Fruit fly (Drosophila melanogaster) S2 (cell line): ENCODE results near the gene Esyt2.

ENCODE experiments used
- CG8478 ChIP-seq: fragments of >200 bp; optimal IDR thresholded peaks from 2 replicates; lab custom pipeline; 2018
- CTCF ChIP-seq, 2 experiments: fragments of >200 bp; optimal IDR thresholded peaks; 2 replicates each; lab custom pipeline; 2018

DNA sequence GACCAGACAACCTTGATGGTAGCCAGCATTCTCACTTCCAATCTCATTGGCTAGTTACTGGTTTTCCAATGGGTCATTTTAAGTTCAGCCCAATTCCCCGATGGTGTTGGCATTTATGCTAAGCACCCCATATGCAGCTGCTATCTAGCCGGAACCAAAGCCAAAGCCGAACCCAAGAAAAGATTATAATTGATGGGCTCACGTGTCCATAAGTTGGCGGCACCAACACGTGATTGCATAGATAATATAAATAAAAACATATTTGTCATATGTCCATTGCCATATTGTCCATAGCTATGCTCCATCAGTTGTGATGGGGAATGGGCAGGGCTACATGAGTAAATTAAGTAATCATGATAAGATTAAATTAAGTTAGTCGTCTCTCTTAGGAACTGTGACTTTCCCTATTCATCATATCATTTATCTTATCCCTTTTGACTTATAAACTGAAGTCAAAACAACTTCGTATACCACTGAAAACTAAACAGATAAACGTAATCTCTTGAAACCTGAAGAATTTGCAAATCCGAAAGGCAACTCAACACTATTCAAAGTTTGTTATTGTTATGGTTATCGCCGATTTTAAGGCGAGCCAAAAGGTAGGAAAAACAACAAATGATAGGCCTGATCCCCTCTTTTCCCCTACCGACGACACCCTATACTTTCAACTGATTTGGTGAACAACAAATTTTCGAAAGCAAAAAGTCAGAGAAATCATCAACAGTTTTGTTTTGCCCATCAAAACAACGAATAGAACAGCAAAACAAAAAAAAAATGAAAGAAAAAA lies 18.7 kb downstream of the Esyt2 start:
- no peak for TF ChIP-seq CG8478 (lab: Kevin White, UChicago)
- TF ChIP-seq CTCF (optimal IDR thresholded peaks at IDR 0.05; lab: Kevin White, UChicago), result no peak
